Worm (Caenorhabditis elegans): ENCODE data around the gene mlt-8.
A peak's percentile ranks its signal among the peaks of the same experiment; 100 is the strongest.

The mlt-8 gene

ce11 chrII:582649-583048, 10.7 kb upstream of the mlt-8 start, which contains the start of gene fbxb-14:
Gene fbxb-14 (minus strand): TSS chrII:582749.
- TF ChIP-seq ceh-45 (GFP tag; IDR thresholded peaks at IDR 0.05) (no peak), fkh-6 (tag; optimal IDR thresholded peaks at IDR 0.05) (no peak), sox-4 (tag; optimal IDR thresholded peaks at IDR 0.05) (no peak), ceh-24 (tag; optimal IDR thresholded peaks at IDR 0.05) (no peak), ceh-22 (tag; optimal IDR thresholded peaks at IDR 0.05) (no peak), hlh-8 (tag; optimal IDR thresholded peaks at IDR 0.05) (no peak), elt-4 (tag; optimal IDR thresholded peaks at IDR 0.05) (no peak), ceh-48 (tag; optimal IDR thresholded peaks at IDR 0.05) (no peak), pros-1 (tag; optimal IDR thresholded peaks at IDR 0.05) (no peak), lin-11 (tag; optimal IDR thresholded peaks at IDR 0.05) (no peak), lim-6 (tag; optimal IDR thresholded peaks at IDR 0.05) (no peak), eyg-1 (tag; optimal IDR thresholded peaks at IDR 0.05) (no peak), rnt-1 (tag; optimal IDR thresholded peaks at IDR 0.05) (no peak), ceh-9 (tag; optimal IDR thresholded peaks at IDR 0.05) (no peak), mec-3 (tag; optimal IDR thresholded peaks at IDR 0.05; ENCODE audit: borderline replicate concordance) (no peak), ceh-30 (tag; optimal IDR thresholded peaks at IDR 0.05) (no peak), ceh-19 (GFP tag; optimal IDR thresholded peaks at IDR 0.05) (no peak), pha-4 (tag; optimal IDR thresholded peaks at IDR 0.05) (no peak), ceh-18 (tag; optimal IDR thresholded peaks at IDR 0.05) (no peak), sdc-2 (tag; optimal IDR thresholded peaks at IDR 0.05) (no peak)

DNA sequence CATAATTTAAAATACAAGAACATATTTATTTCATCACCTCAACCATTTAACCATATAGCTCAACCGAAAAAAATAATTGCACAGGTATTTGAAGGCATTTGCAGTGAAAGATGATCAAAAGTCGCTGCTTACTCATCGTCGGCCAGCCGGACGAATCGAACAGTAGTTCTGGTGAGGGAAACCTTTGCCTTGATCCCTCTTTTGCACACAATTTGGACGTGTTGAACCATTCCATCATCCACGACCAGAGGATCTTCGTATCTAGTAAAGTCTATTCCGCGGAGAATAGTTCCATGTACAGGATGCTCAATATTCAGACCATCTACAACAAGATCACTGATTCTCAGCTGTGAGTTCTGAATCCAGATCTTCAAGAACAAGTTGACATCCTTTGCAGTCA, 10.1 kb upstream of the mlt-8 start:
- TF ChIP-seq unc-86 (tag; optimal IDR thresholded peaks at IDR 0.05) (no peak), ceh-30 (tag; optimal IDR thresholded peaks at IDR 0.05) (no peak), ztf-16 (tag; optimal IDR thresholded peaks at IDR 0.05) (no peak), pag-3 (tag; optimal IDR thresholded peaks at IDR 0.05; ENCODE audit: borderline replicate concordance) (no peak), eyg-1 (tag; optimal IDR thresholded peaks at IDR 0.05) (no peak), T23F11.4 (GFP tag; optimal IDR thresholded peaks at IDR 0.05) (no peak), pros-1 (tag; optimal IDR thresholded peaks at IDR 0.05) (no peak), ttx-3 (tag; optimal IDR thresholded peaks at IDR 0.05) (no peak), ceh-45 (GFP tag; IDR thresholded peaks at IDR 0.05) (no peak), fkh-6 (tag; optimal IDR thresholded peaks at IDR 0.05) (no peak), sdc-2 (tag; optimal IDR thresholded peaks at IDR 0.05) (no peak), K09A11.1 (tag; optimal IDR thresholded peaks at IDR 0.05; ENCODE audit: insufficient read depth) (no peak), ceh-6 (GFP tag; optimal IDR thresholded peaks at IDR 0.05) (no peak), Y22D7AL.16 (tag; optimal IDR thresholded peaks at IDR 0.05) (no peak), ceh-14 (tag; optimal IDR thresholded peaks at IDR 0.05) (no peak), rnt-1 (tag; optimal IDR thresholded peaks at IDR 0.05) (no peak), ceh-31 (tag; optimal IDR thresholded peaks at IDR 0.05) (no peak), nfya-1 (tag; optimal IDR thresholded peaks at IDR 0.05) (no peak), ahr-1 (tag; optimal IDR thresholded peaks at IDR 0.05) (no peak), syd-9 (tag; optimal IDR thresholded peaks at IDR 0.05) (no peak)

DNA sequence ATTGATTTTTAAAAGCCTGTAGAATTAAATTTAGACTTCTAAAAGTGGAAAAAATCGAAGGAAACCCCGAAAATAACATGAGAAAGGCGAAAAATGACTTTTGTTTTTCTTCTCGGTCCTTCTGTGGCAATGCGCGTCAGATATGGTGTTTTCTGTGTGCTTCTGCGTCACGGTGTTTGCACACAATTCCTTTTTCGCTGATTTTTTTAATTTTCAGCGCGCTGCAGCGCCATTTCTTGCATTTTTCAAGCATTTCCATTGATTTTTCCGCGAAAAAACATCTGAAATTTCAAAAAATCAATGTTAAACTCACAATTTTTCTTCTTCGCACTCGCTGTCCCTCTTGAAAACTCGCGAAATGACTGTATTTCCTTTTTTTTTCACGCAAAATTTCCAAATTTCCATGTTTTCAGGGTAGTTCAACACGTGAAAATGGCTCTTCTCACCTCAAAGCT, 8.3 kb upstream of the mlt-8 start, which contains the start of the genes cdc-37 and W08F4.3:
TSS of gene cdc-37 (minus strand) at position 405 of the 455 bp plus-strand sequence.
TSS of gene W08F4.3 (plus strand) at position 414 of the 455 bp plus-strand sequence.
- TF ChIP-seq mec-3 (tag; optimal IDR thresholded peaks at IDR 0.05; ENCODE audit: borderline replicate concordance) (no peak), ceh-48 (tag; optimal IDR thresholded peaks at IDR 0.05) (no peak), unc-42 (tag; optimal IDR thresholded peaks at IDR 0.05) (peak; percentile 7), C08G9.2 (tag; optimal IDR thresholded peaks at IDR 0.05) (no peak)

DNA sequence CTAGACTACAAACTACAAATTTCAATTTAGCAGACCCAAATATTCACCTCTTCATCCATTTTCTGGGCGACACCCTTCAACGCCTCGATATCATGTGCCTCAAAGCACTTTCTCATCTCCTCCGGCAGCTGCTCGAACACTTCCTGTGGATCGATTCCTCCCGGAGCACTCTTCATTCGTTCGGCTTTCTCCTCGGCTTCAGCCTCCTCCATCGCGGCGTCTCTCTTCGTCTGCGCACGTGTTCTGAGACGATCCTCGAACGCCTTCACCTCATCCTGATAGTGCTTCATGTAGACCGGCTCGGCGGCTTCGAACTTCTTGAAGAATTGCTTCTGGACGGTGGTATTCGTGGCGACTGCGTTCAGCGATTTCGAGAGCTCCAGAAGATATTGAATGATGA, 6.9 kb upstream of the mlt-8 start:
- TF ChIP-seq tbx-7 (tag; optimal IDR thresholded peaks at IDR 0.05) = no peak
- TF ChIP-seq gmeb-2 (tag; optimal IDR thresholded peaks at IDR 0.05) = no peak
- no peak for TF ChIP-seq sox-4 (tag; optimal IDR thresholded peaks at IDR 0.05)

Data from whole organism, late embryonic.